Fruit fly (Drosophila melanogaster) whole organism, embryonic: ENCODE results near the gene nmo.

ENCODE experiments used
- B-H1 ChIP-seq: fragments of 200-800 bp; sonication (Bioruptor generic); IDR thresholded peaks from 3 replicates; pipeline ENCODE4 v1.3.6; 2022; ENCODE audit warnings: missing biosample characterization, missing genetic modification characterization
- Bteb2 ChIP-seq: fragments of 200-800 bp; sonication (Bioruptor generic); optimal IDR thresholded peaks from 2 replicates; lab custom pipeline; 2016; ENCODE audit warnings: missing biosample characterization, missing genetic modification characterization
- CG12155 ChIP-seq: fragments of 200-800 bp; sonication (Bioruptor generic); optimal IDR thresholded peaks from 3 replicates; lab custom pipeline; 2016; ENCODE audit warnings: missing biosample characterization, missing genetic modification characterization
- CG12769 ChIP-seq: fragments of 200-800 bp; sonication (Bioruptor generic); optimal IDR thresholded peaks from 2 replicates; lab custom pipeline; 2019; ENCODE audit warnings: missing biosample characterization, mild to moderate bottlenecking, missing genetic modification characterization, moderate library complexity
- CG16813 ChIP-seq: fragments of 200-800 bp; sonication (Bioruptor generic); IDR thresholded peaks from 3 replicates; pipeline ENCODE4 v1.3.6; 2022; ENCODE audit warnings: missing biosample characterization, missing genetic modification characterization; ENCODE audit not compliant: partially characterized antibody
- CG16815 ChIP-seq: fragments of 200-800 bp; sonication (Bioruptor generic); optimal IDR thresholded peaks from 3 replicates; lab custom pipeline; 2017; ENCODE audit warnings: missing biosample characterization, mild to moderate bottlenecking, missing genetic modification characterization
- CG16863 ChIP-seq: fragments of 200-800 bp; sonication (Bioruptor generic); optimal IDR thresholded peaks from 3 replicates; lab custom pipeline; 2016; ENCODE audit warnings: missing biosample characterization, missing genetic modification characterization
- CG17328 ChIP-seq: fragments of 200-800 bp; sonication (Bioruptor generic); IDR thresholded peaks from 2 replicates; pipeline ENCODE4 v1.3.6; 2022; ENCODE audit warnings: missing biosample characterization, missing genetic modification characterization
- CG18011 ChIP-seq: fragments of 200-800 bp; sonication (Bioruptor generic); optimal IDR thresholded peaks from 2 replicates; lab custom pipeline; 2017; ENCODE audit warnings: missing biosample characterization, missing genetic modification characterization, mild to moderate bottlenecking, moderate library complexity, missing genotype
- CG2116 ChIP-seq: fragments of 200-800 bp; sonication (Bioruptor generic); optimal IDR thresholded peaks from 3 replicates; lab custom pipeline; 2018; ENCODE audit warnings: missing biosample characterization, mild to moderate bottlenecking, missing genetic modification characterization
- CG32772 ChIP-seq: fragments of 200-800 bp; sonication (Bioruptor generic); IDR thresholded peaks from 2 replicates; pipeline ENCODE4 v1.3.6; 2022; ENCODE audit warnings: missing biosample characterization, missing genetic modification characterization
- CG3407 ChIP-seq: fragments of 200-800 bp; sonication (Bioruptor generic); optimal IDR thresholded peaks from 2 replicates; lab custom pipeline; 2018; ENCODE audit warnings: missing biosample characterization, mild to moderate bottlenecking, missing genetic modification characterization
- CG34224 ChIP-seq: fragments of 200-800 bp; sonication (Bioruptor generic); IDR thresholded peaks from 3 replicates; pipeline ENCODE4 v1.3.6; 2022; ENCODE audit warnings: missing biosample characterization, missing genetic modification characterization; ENCODE audit not compliant: partially characterized antibody
- CG4617 ChIP-seq: fragments of 200-800 bp; sonication (Bioruptor generic); optimal IDR thresholded peaks from 3 replicates; lab custom pipeline; 2016; ENCODE audit warnings: missing biosample characterization, missing genetic modification characterization, borderline replicate concordance
- CG6854 ChIP-seq: fragments of 200-800 bp; sonication (Bioruptor generic); optimal IDR thresholded peaks from 3 replicates; lab custom pipeline; 2017; ENCODE audit warnings: missing biosample characterization, mild to moderate bottlenecking, missing genetic modification characterization
- CG7963 ChIP-seq: fragments of 200-800 bp; sonication (Bioruptor generic); IDR thresholded peaks from 3 replicates; pipeline ENCODE4 v1.3.6; 2022; ENCODE audit warnings: missing biosample characterization, missing genetic modification characterization; ENCODE audit not compliant: partially characterized antibody
- CG9797 ChIP-seq: fragments of 200-800 bp; sonication (Bioruptor generic); optimal IDR thresholded peaks from 3 replicates; lab custom pipeline; 2018; ENCODE audit warnings: missing biosample characterization, mild to moderate bottlenecking, missing genetic modification characterization
- Dp ChIP-seq: fragments of 200-800 bp; sonication (Bioruptor generic); optimal IDR thresholded peaks from 2 replicates; lab custom pipeline; 2018; ENCODE audit warnings: missing biosample characterization, mild to moderate bottlenecking, missing genetic modification characterization, moderate library complexity
- Dref ChIP-seq: fragments of 200-800 bp; sonication (Bioruptor generic); IDR thresholded peaks from 2 replicates; pipeline ENCODE4 v1.3.6; 2022; ENCODE audit warnings: missing biosample characterization, missing genetic modification characterization
- E2f1 ChIP-seq: fragments of 200-800 bp; sonication (Bioruptor generic); IDR thresholded peaks from 2 replicates; pipeline ENCODE4 v1.3.6; 2022; ENCODE audit warnings: missing biosample characterization, missing genetic modification characterization
- E2f2 ChIP-seq: fragments of 200-800 bp; sonication (Bioruptor generic); IDR thresholded peaks from 2 replicates; pipeline ENCODE4 v1.3.6; 2022; ENCODE audit warnings: missing biosample characterization, missing genetic modification characterization
- Fer1 ChIP-seq: fragments of 200-800 bp; sonication (Bioruptor generic); optimal IDR thresholded peaks from 2 replicates; lab custom pipeline; 2017; ENCODE audit warnings: missing biosample characterization, mild to moderate bottlenecking, missing genetic modification characterization
- H2.0 ChIP-seq: fragments of 200-800 bp; sonication (Bioruptor generic); IDR thresholded peaks from 2 replicates; pipeline ENCODE4 v1.3.6; 2022; ENCODE audit warnings: missing biosample characterization, missing genetic modification characterization
- Hr51 ChIP-seq, 2 experiments: fragments of 200-800 bp; sonication (Bioruptor generic); optimal IDR thresholded peaks; 2 replicates in 1 of 2; 3 replicates in 1 of 2; lab custom pipeline; 2016 to 2018; ENCODE audit warnings: missing biosample characterization in 2 of 2, missing genetic modification characterization in 2 of 2, mild to moderate bottlenecking in 1 of 2, moderate library complexity in 1 of 2
- MESR4 ChIP-seq: fragments of 200-800 bp; sonication (Bioruptor generic); optimal IDR thresholded peaks from 2 replicates; lab custom pipeline; 2018; ENCODE audit warnings: missing biosample characterization, mild to moderate bottlenecking, missing genetic modification characterization, moderate library complexity
- Nf-YC ChIP-seq: fragments of 200-800 bp; optimal IDR thresholded peaks from 3 replicates; lab custom pipeline; 2019; ENCODE audit warnings: missing biosample characterization, mild to moderate bottlenecking, missing genetic modification characterization, moderate library complexity
- NfI ChIP-seq: fragments of 200-800 bp; sonication (Bioruptor generic); optimal IDR thresholded peaks from 3 replicates; lab custom pipeline; 2018; ENCODE audit warnings: missing biosample characterization, mild to moderate bottlenecking, missing genetic modification characterization, moderate library complexity
- Opbp ChIP-seq: fragments of 200-800 bp; sonication (Bioruptor generic); IDR thresholded peaks from 3 replicates; pipeline ENCODE4 v1.3.6; 2022; ENCODE audit warnings: missing biosample characterization, missing genetic modification characterization; ENCODE audit not compliant: partially characterized antibody
- Scr ChIP-seq: fragments of 200-800 bp; sonication (Bioruptor generic); IDR thresholded peaks from 2 replicates; pipeline ENCODE4 v1.3.6; 2022; ENCODE audit warnings: missing biosample characterization, missing genetic modification characterization; ENCODE audit not compliant: partially characterized antibody
- Sry-δ ChIP-seq: fragments of 200-800 bp; sonication (Bioruptor generic); optimal IDR thresholded peaks from 2 replicates; lab custom pipeline; 2016; ENCODE audit warnings: missing biosample characterization, missing genetic modification characterization
- Usf ChIP-seq: fragments of 200-800 bp; sonication (Bioruptor generic); optimal IDR thresholded peaks from 2 replicates; lab custom pipeline; 2017; ENCODE audit warnings: missing genotype, missing biosample characterization, missing genetic modification characterization
- YL-1 ChIP-seq: fragments of 200-800 bp; sonication (Bioruptor generic); optimal IDR thresholded peaks from 3 replicates; lab custom pipeline; 2017; ENCODE audit warnings: missing biosample characterization, mild to moderate bottlenecking, missing genetic modification characterization
- al ChIP-seq: fragments of 200-800 bp; sonication (Bioruptor generic); IDR thresholded peaks from 2 replicates; pipeline ENCODE4 v1.3.6; 2022; ENCODE audit warnings: missing biosample characterization, missing genetic modification characterization
- amos ChIP-seq: fragments of 200-800 bp; sonication (Bioruptor generic); IDR thresholded peaks from 2 replicates; pipeline ENCODE4 v1.3.6; 2022; ENCODE audit warnings: missing biosample characterization, missing genetic modification characterization; ENCODE audit not compliant: partially characterized antibody
- ato ChIP-seq: fragments of 200-800 bp; sonication (Bioruptor generic); IDR thresholded peaks from 2 replicates; pipeline ENCODE4 v1.3.6; 2022; ENCODE audit warnings: missing biosample characterization, missing genetic modification characterization; ENCODE audit not compliant: partially characterized antibody
- bbx ChIP-seq: fragments of 200-800 bp; sonication (Bioruptor generic); IDR thresholded peaks from 2 replicates; pipeline ENCODE4 v1.3.6; 2022; ENCODE audit warnings: missing biosample characterization, missing genetic modification characterization; ENCODE audit not compliant: partially characterized antibody
- chinmo ChIP-seq: fragments of 200-800 bp; sonication (Bioruptor generic); IDR thresholded peaks from 4 replicates; pipeline ENCODE4 v1.3.6; 2022; ENCODE audit warnings: missing biosample characterization, missing genetic modification characterization; ENCODE audit not compliant: partially characterized antibody
- croc ChIP-seq: fragments of 200-800 bp; sonication (Bioruptor generic); conservative IDR thresholded peaks from 3 replicates; pipeline ENCODE4 v1.3.6; 2022; ENCODE audit warnings: missing biosample characterization, missing genetic modification characterization
- dati ChIP-seq: fragments of 200-800 bp; sonication (Bioruptor generic); IDR thresholded peaks from 2 replicates; pipeline ENCODE4 v1.3.6; 2022; ENCODE audit warnings: missing biosample characterization, missing genetic modification characterization
- disco-r ChIP-seq: fragments of 200-800 bp; sonication (Bioruptor generic); optimal IDR thresholded peaks from 2 replicates; lab custom pipeline; 2016; ENCODE audit warnings: missing biosample characterization, missing genetic modification characterization
- gfzf ChIP-seq: fragments of 200-800 bp; sonication (Bioruptor generic); optimal IDR thresholded peaks from 2 replicates; lab custom pipeline; 2016; ENCODE audit warnings: missing biosample characterization, mild to moderate bottlenecking, missing genetic modification characterization, moderate library complexity
- hb ChIP-seq: fragments of 200-800 bp; sonication (Bioruptor generic); IDR thresholded peaks from 3 replicates; pipeline ENCODE4 v1.3.6; 2022; ENCODE audit warnings: missing biosample characterization, missing genetic modification characterization; ENCODE audit not compliant: partially characterized antibody
- hbn ChIP-seq: fragments of 200-800 bp; sonication (Bioruptor generic); IDR thresholded peaks from 2 replicates; pipeline ENCODE4 v1.3.6; 2022; ENCODE audit warnings: missing biosample characterization, missing genetic modification characterization; ENCODE audit not compliant: partially characterized antibody
- insv ChIP-seq, 2 experiments: fragments of 200-800 bp; sonication (Bioruptor generic); optimal IDR thresholded peaks; 3 replicates each; lab custom pipeline; 2016 to 2018; ENCODE audit warnings: missing biosample characterization in 2 of 2, missing genetic modification characterization in 2 of 2
- knrl ChIP-seq: fragments of 200-800 bp; sonication (Bioruptor generic); IDR thresholded peaks from 3 replicates; pipeline ENCODE4 v1.3.6; 2022; ENCODE audit warnings: missing biosample characterization, missing genetic modification characterization; ENCODE audit not compliant: partially characterized antibody
- nom ChIP-seq: fragments of 200-800 bp; sonication (Bioruptor generic); optimal IDR thresholded peaks from 2 replicates; lab custom pipeline; 2017; ENCODE audit warnings: missing biosample characterization, missing genetic modification characterization, mild to moderate bottlenecking, moderate library complexity, missing genetic modification reagents
- prd ChIP-seq, 3 experiments: fragments of >200 bp in 2 of 3; fragments of 200-800 bp in 1 of 3; sonication (Bioruptor generic) in 1 of 3; optimal IDR thresholded peaks in 2 of 3; IDR thresholded peaks in 1 of 3; 2 replicates in 2 of 3; 3 replicates in 1 of 3; pipeline versions ENCODE4 v1.3.6 to Lab custom; 2017 to 2022; ENCODE audit warnings: missing biosample characterization in 1 of 3, missing genetic modification characterization in 1 of 3
- sna ChIP-seq: fragments of 200-800 bp; sonication (Bioruptor generic); IDR thresholded peaks from 2 replicates; pipeline ENCODE4 v1.3.6; 2022; ENCODE audit warnings: missing biosample characterization, missing genetic modification characterization; ENCODE audit not compliant: partially characterized antibody

The nmo gene

DNA sequence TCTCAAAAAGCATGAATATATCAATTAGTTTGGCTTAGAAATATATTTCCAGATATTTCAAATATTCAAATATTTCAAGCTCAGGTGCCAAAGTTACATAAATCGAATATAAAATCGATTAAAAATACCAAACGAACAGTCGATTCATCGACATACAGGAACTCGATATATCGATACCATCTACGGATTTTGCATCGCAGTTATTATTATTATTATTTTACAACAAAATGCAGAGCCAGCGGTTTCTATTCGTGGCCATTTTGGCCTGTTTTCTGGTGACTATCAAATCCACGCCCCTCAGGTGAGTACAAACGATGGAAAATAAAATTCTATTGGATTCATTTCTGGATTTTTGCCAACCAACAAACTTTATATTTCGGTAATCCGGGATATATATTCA, 8.4 kb upstream of the nmo start, which contains the start of gene RNaseX25 (continued):
- TF ChIP-seq Sry-δ (GFP tag; lab: Kevin White, UChicago), result peak; percentile 58
- no peak for TF ChIP-seq CG12155 (GFP tag; lab: Kevin White, UChicago)
- no peak for TF ChIP-seq CG17328
- no peak for TF ChIP-seq Bteb2 (GFP tag; lab: Kevin White, UChicago)
- no peak for TF ChIP-seq Hr51 (GFP tag; optimal IDR thresholded peaks at IDR 0.05; lab: Kevin White, UChicago)
- TF ChIP-seq CG18011, result no peak
- no peak for TF ChIP-seq CG9797 (GFP tag; lab: Kevin White, UChicago)
- peak; percentile 83 for TF ChIP-seq Dp (GFP tag; lab: Kevin White, UChicago)
- TF ChIP-seq hb (GFP tag; lab: Robert Waterston, UW), result peak; percentile 88
- no peak for TF ChIP-seq croc (GFP tag; lab: Robert Waterston, UW)
- TF ChIP-seq dati (GFP tag; lab: Robert Waterston, UW), result no peak
- peak; percentile 38 for TF ChIP-seq CG4617
- no peak for TF ChIP-seq NfI (GFP tag; lab: Kevin White, UChicago)
- no peak for TF ChIP-seq B-H1
- peak; percentile 92 for TF ChIP-seq ato (GFP tag; lab: Robert Waterston, UW)
- no peak for TF ChIP-seq CG16863 (GFP tag; lab: Kevin White, UChicago)
- TF ChIP-seq CG34224 (GFP tag; lab: Robert Waterston, UW), result peak; percentile 97
- no peak for TF ChIP-seq al
- peak; percentile 93 for TF ChIP-seq amos
- TF ChIP-seq H2.0 (GFP tag; lab: Robert Waterston, UW), result no peak
- no peak for TF ChIP-seq CG16815 (GFP tag; lab: Kevin White, UChicago)
- no peak for TF ChIP-seq prd (optimal IDR thresholded peaks at IDR 0.05; lab: Kevin White, UChicago)
- no peak for TF ChIP-seq prd (GFP tag; IDR thresholded peaks at IDR 0.05; lab: Robert Waterston, UW)
- TF ChIP-seq E2f1, result no peak
- TF ChIP-seq nom, result peak; percentile 5
- TF ChIP-seq Opbp (GFP tag; lab: Robert Waterston, UW), result peak; percentile 92
- no peak for TF ChIP-seq disco-r (GFP tag; lab: Kevin White, UChicago)
- no peak for TF ChIP-seq CG12769
- TF ChIP-seq Fer1 (GFP tag; lab: Kevin White, UChicago), result peak; percentile 28
- no peak for TF ChIP-seq Usf
- TF ChIP-seq Nf-YC, result peak; percentile 21
- no peak for TF ChIP-seq CG32772
- peak; percentile 79 for TF ChIP-seq MESR4 (GFP tag; lab: Kevin White, UChicago)
- peak; percentile 91 for TF ChIP-seq Scr
- no peak for TF ChIP-seq CG3407 (GFP tag; lab: Kevin White, UChicago)
- peak; percentile 47 for TF ChIP-seq YL-1 (GFP tag; lab: Kevin White, UChicago)
- peak; percentile 92 for TF ChIP-seq Dref (GFP tag; lab: Robert Waterston, UW)
- TF ChIP-seq knrl (GFP tag; lab: Robert Waterston, UW), result peak; percentile 86
- TF ChIP-seq CG16813 (GFP tag; lab: Robert Waterston, UW), result peak; percentile 87
- no peak for TF ChIP-seq insv (GFP tag; optimal IDR thresholded peaks at IDR 0.05; lab: Kevin White, UChicago)
- peak; percentile 16 for TF ChIP-seq gfzf
- TF ChIP-seq sna (GFP tag; lab: Robert Waterston, UW), result peak; percentile 96
- peak; percentile 94 for TF ChIP-seq chinmo (GFP tag; lab: Robert Waterston, UW)
- TF ChIP-seq E2f2, result peak; percentile 92
- peak; percentile 93 for TF ChIP-seq bbx (GFP tag; lab: Robert Waterston, UW)
- no peak for TF ChIP-seq CG6854
- peak; percentile 41 for TF ChIP-seq CG2116 (GFP tag; lab: Kevin White, UChicago)
- TF ChIP-seq hbn (GFP tag; lab: Robert Waterston, UW), result peak; percentile 94
- TF ChIP-seq CG7963 (GFP tag; lab: Robert Waterston, UW), result peak; percentile 93
